Worm (Caenorhabditis elegans) whole organism, L4 larva: ENCODE data around the gene mak-1.

ENCODE experiments used
- F49E8.2 ChIP-seq: sonication (generic microtip); optimal IDR thresholded peaks from 2 replicates; lab custom pipeline; 2016; ENCODE audit warnings: missing compliant biosample characterization, mild to moderate bottlenecking, missing genetic modification characterization, borderline replicate concordance
- Y75B8A.6 ChIP-seq: fragments of 200-800 bp; sonication (Bioruptor generic); IDR thresholded peaks from 2 replicates; pipeline ENCODE4 v1.3.6; 2022; ENCODE audit warnings: missing genetic modification reagents, missing genetic modification characterization, missing compliant biosample characterization
- ama-1 ChIP-seq: fragments of 150-350 bp; optimal IDR thresholded peaks from 2 replicates; lab custom pipeline; 2014; ENCODE audit warnings: inconsistent platforms, mixed read lengths
- ceh-20 ChIP-seq: fragments of 200-800 bp; sonication (Bioruptor generic); IDR thresholded peaks from 2 replicates; pipeline ENCODE4 v1.3.6; 2022; ENCODE audit warnings: missing genetic modification reagents, missing genetic modification characterization, missing compliant biosample characterization
- ceh-28 ChIP-seq: fragments of 150-350 bp; optimal IDR thresholded peaks from 2 replicates; lab custom pipeline; 2014; ENCODE audit warnings: missing biosample characterization, missing genetic modification reagents, missing genetic modification characterization
- ceh-62 ChIP-seq: sonication (generic microtip); optimal IDR thresholded peaks from 2 replicates; lab custom pipeline; 2017; ENCODE audit warnings: missing biosample characterization, missing genetic modification characterization
- ctbp-1 ChIP-seq: fragments of 200-800 bp; sonication (Bioruptor generic); IDR thresholded peaks from 2 replicates; pipeline ENCODE4 v1.3.6; 2022; ENCODE audit warnings: missing genetic modification reagents, missing genetic modification characterization, missing compliant biosample characterization
- daf-12 ChIP-seq: fragments of 150-350 bp; optimal IDR thresholded peaks from 2 replicates; lab custom pipeline; 2014; ENCODE audit warnings: missing biosample characterization, missing genetic modification reagents, missing genetic modification characterization
- daf-16 ChIP-seq, 3 experiments: sonication (generic microtip); optimal IDR thresholded peaks; 2 replicates each; lab custom pipeline; 2016 to 2017; ENCODE audit warnings: missing genetic modification characterization in 3 of 3, missing genetic modification reagents in 3 of 3, mild to moderate bottlenecking in 2 of 3, missing compliant biosample characterization in 2 of 3, missing biosample characterization in 1 of 3, moderate library complexity in 1 of 3
- daf-8 ChIP-seq: fragments of 200-800 bp; sonication (Bioruptor generic); IDR thresholded peaks from 2 replicates; pipeline ENCODE4 v1.3.6; 2022; ENCODE audit warnings: missing genetic modification characterization, missing compliant biosample characterization
- dmd-6 ChIP-seq: fragments of 200-800 bp; sonication (Bioruptor generic); IDR thresholded peaks from 2 replicates; pipeline ENCODE4 v1.3.6; 2022; ENCODE audit warnings: missing genetic modification reagents, missing genetic modification characterization, missing compliant biosample characterization
- egl-27 ChIP-seq: sonication (generic microtip); optimal IDR thresholded peaks from 3 replicates; lab custom pipeline; 2017; ENCODE audit warnings: missing biosample characterization, missing genetic modification reagents, missing genetic modification characterization
- hif-1 ChIP-seq, 2 experiments: sonication (generic microtip); optimal IDR thresholded peaks; 2 replicates each; lab custom pipeline; 2016 to 2017; ENCODE audit warnings: missing compliant biosample characterization in 2 of 2, missing genetic modification characterization in 2 of 2, missing genetic modification reagents in 2 of 2, missing genotype in 2 of 2, mild to moderate bottlenecking in 1 of 2
- hlh-11 ChIP-seq: fragments of 200-800 bp; sonication (Bioruptor generic); optimal IDR thresholded peaks from 2 replicates; lab custom pipeline; 2018; ENCODE audit warnings: mild to moderate bottlenecking, missing genetic modification characterization, missing compliant biosample characterization
- hlh-30 ChIP-seq: sonication (generic microtip); optimal IDR thresholded peaks from 2 replicates; lab custom pipeline; 2017; ENCODE audit warnings: antibody characterized with exemption, mild to moderate bottlenecking, missing genetic modification characterization, missing compliant biosample characterization; ENCODE audit not compliant: insufficient read depth
- lim-7 ChIP-seq: fragments of 200-800 bp; sonication (Bioruptor generic); IDR thresholded peaks from 2 replicates; pipeline ENCODE4 v1.3.6; 2022; ENCODE audit warnings: missing genetic modification characterization, missing compliant biosample characterization
- lin-1 ChIP-seq: fragments of 200-800 bp; sonication (Bioruptor generic); IDR thresholded peaks from 2 replicates; pipeline ENCODE4 v1.3.6; 2022; ENCODE audit warnings: missing genetic modification reagents, missing genetic modification characterization, missing compliant biosample characterization
- lin-15B ChIP-seq: fragments of 150-350 bp; sonication (generic microtip); optimal IDR thresholded peaks from 3 replicates; lab custom pipeline; 2014; ENCODE audit warnings: missing biosample characterization, missing genetic modification characterization
- lin-29 ChIP-seq: fragments of 200-800 bp; sonication (Bioruptor generic); IDR thresholded peaks from 2 replicates; pipeline ENCODE4 v1.3.6; 2022; ENCODE audit warnings: missing genetic modification reagents, missing genetic modification characterization, missing compliant biosample characterization
- mdt-29 ChIP-seq: fragments of 200-800 bp; sonication (Bioruptor generic); IDR thresholded peaks from 2 replicates; pipeline ENCODE4 v1.3.6; 2022; ENCODE audit warnings: missing genetic modification reagents, missing genetic modification characterization, missing compliant biosample characterization
- mep-1 ChIP-seq: fragments of 150-350 bp; sonication (generic microtip); optimal IDR thresholded peaks from 3 replicates; lab custom pipeline; 2014; ENCODE audit warnings: missing biosample characterization, missing genetic modification characterization
- mxl-3 ChIP-seq: fragments of 200-800 bp; sonication (Bioruptor generic); optimal IDR thresholded peaks from 2 replicates; lab custom pipeline; 2018; ENCODE audit warnings: mild to moderate bottlenecking, missing genetic modification characterization, missing compliant biosample characterization
- nhr-102 ChIP-seq: sonication (generic microtip); optimal IDR thresholded peaks from 2 replicates; lab custom pipeline; 2016; ENCODE audit warnings: mild to moderate bottlenecking, missing genetic modification characterization, moderate library complexity, missing compliant biosample characterization
- nhr-28 ChIP-seq: fragments of 150-350 bp; optimal IDR thresholded peaks from 2 replicates; lab custom pipeline; 2014; ENCODE audit warnings: missing biosample characterization, missing genetic modification characterization
- nhr-6 ChIP-seq: fragments of 150-350 bp; optimal IDR thresholded peaks from 2 replicates; lab custom pipeline; 2014; ENCODE audit warnings: missing biosample characterization, missing genetic modification characterization
- nhr-76 ChIP-seq: fragments of 150-350 bp; optimal IDR thresholded peaks from 2 replicates; lab custom pipeline; 2014; ENCODE audit warnings: missing biosample characterization, missing genetic modification characterization
- pha-4 ChIP-seq, 2 experiments: fragments of 150-350 bp in 1 of 2; fragments of 200-800 bp in 1 of 2; sonication (Bioruptor generic) in 1 of 2; IDR thresholded peaks in 1 of 2; optimal IDR thresholded peaks in 1 of 2; 2 replicates each; pipeline versions ENCODE4 v1.3.6 to Lab custom; 2014 to 2022; ENCODE audit warnings: missing genetic modification characterization in 2 of 2, missing genetic modification reagents in 2 of 2, missing biosample characterization in 1 of 2, missing compliant biosample characterization in 1 of 2
- php-3 ChIP-seq: fragments of 200-800 bp; sonication (Bioruptor generic); IDR thresholded peaks from 2 replicates; pipeline ENCODE4 v1.3.6; 2022; ENCODE audit warnings: missing genetic modification reagents, missing genetic modification characterization, missing compliant biosample characterization
- unc-130 ChIP-seq: sonication (generic microtip); optimal IDR thresholded peaks from 2 replicates; lab custom pipeline; 2016; ENCODE audit warnings: missing genetic modification reagents, missing genetic modification characterization, missing compliant biosample characterization
- unc-39 ChIP-seq: sonication (generic microtip); optimal IDR thresholded peaks from 2 replicates; lab custom pipeline; 2017; ENCODE audit warnings: missing biosample characterization, missing genetic modification characterization
- unc-62 ChIP-seq, 3 experiments: fragments of 150-350 bp in 1 of 3; sonication (generic microtip); optimal IDR thresholded peaks in 2 of 3; peaks in 1 of 3; 1 replicate in 1 of 3; 2 replicates in 2 of 3; lab custom pipeline; 2014 to 2017; ENCODE audit warnings: missing biosample characterization in 3 of 3, missing genetic modification characterization in 3 of 3, missing genetic modification reagents in 3 of 3, missing genotype in 1 of 3
- zag-1 ChIP-seq: fragments of 150-350 bp; optimal IDR thresholded peaks from 2 replicates; lab custom pipeline; 2014; ENCODE audit warnings: missing biosample characterization, missing genetic modification characterization
- zfp-2 ChIP-seq: sonication (generic microtip); optimal IDR thresholded peaks from 2 replicates; lab custom pipeline; 2016; ENCODE audit warnings: mild to moderate bottlenecking, missing genetic modification characterization, missing compliant biosample characterization
- ztf-7 ChIP-seq: fragments of 150-350 bp; optimal IDR thresholded peaks from 2 replicates; lab custom pipeline; 2014; ENCODE audit warnings: missing biosample characterization, missing genetic modification characterization

Gene mak-1

ce11 chrII:8747939-8748352 is 4.1 kb downstream of the mak-1 start (continued):
- TF ChIP-seq unc-130 = no peak
- TF ChIP-seq php-3 (GFP tag; lab: Robert Waterston, UW) = no peak
- no peak for TF ChIP-seq mep-1 (tag; lab: Kevin White, UChicago)
- peak in 1 of 2 experiments; percentile 33 for TF ChIP-seq hif-1 (tag; optimal IDR thresholded peaks at IDR 0.05; lab: Kevin White, UChicago)
- TF ChIP-seq hlh-11 = peak; percentile 33
- no peak for TF ChIP-seq ctbp-1 (GFP tag; lab: Robert Waterston, UW)
- no peak for TF ChIP-seq mdt-29
- TF ChIP-seq hlh-30 (tag; lab: Kevin White, UChicago) = peak; percentile 31
- TF ChIP-seq daf-12 = no peak
- TF ChIP-seq pha-4 (GFP tag; IDR thresholded peaks at IDR 0.05; lab: Robert Waterston, UW) = no peak
- no peak for TF ChIP-seq pha-4 (tag; optimal IDR thresholded peaks at IDR 0.05; lab: Kevin White, UChicago)
- TF ChIP-seq zag-1 = no peak
- peak in 1 of 2 experiments; percentile 82 for TF ChIP-seq daf-16 (GFP tag; optimal IDR thresholded peaks at IDR 0.05; lab: Kevin White, UChicago)
- peak; percentile 98 for TF ChIP-seq daf-16 (tag; optimal IDR thresholded peaks at IDR 0.05; lab: Kevin White, UChicago)
- TF ChIP-seq ceh-20 (GFP tag; lab: Robert Waterston, UW) = no peak
- no peak for TF ChIP-seq F49E8.2 (tag; lab: Kevin White, UChicago)
- TF ChIP-seq lin-15B (tag; lab: Kevin White, UChicago) = no peak
- TF ChIP-seq mxl-3 (GFP tag; lab: Kevin White, UChicago) = peak; percentile 7
- peak; percentile 10 for TF ChIP-seq ztf-7

ce11 chrII:8748638-8749037 is 4.8 kb downstream of the mak-1 start:
- no peak for TF ChIP-seq hlh-11
- TF ChIP-seq egl-27 (tag; lab: Kevin White, UChicago) = no peak
- no peak for TF ChIP-seq unc-62 (GFP tag; optimal IDR thresholded peaks at IDR 0.05 in 1 of 2; lab: Kevin White, UChicago)
- no peak for TF ChIP-seq unc-62 (tag; optimal IDR thresholded peaks at IDR 0.05; lab: Kevin White, UChicago)
- no peak for TF ChIP-seq daf-8 (GFP tag; lab: Robert Waterston, UW)
- no peak for TF ChIP-seq Y75B8A.6 (GFP tag; lab: Robert Waterston, UW)
- no peak for TF ChIP-seq ceh-62 (tag; lab: Kevin White, UChicago)
- no peak for TF ChIP-seq unc-39 (tag; lab: Kevin White, UChicago)
- TF ChIP-seq ceh-28 = no peak
- no peak for TF ChIP-seq nhr-102 (tag; lab: Kevin White, UChicago)
- TF ChIP-seq lin-29 (GFP tag; lab: Robert Waterston, UW) = no peak
- TF ChIP-seq nhr-6 (tag; lab: Kevin White, UChicago) = no peak
- no peak for TF ChIP-seq lin-1 (GFP tag; lab: Robert Waterston, UW)
- TF ChIP-seq zfp-2 = no peak
- TF ChIP-seq ama-1 (lab: Kevin White, UChicago) = no peak

ce11 chrII:8749084-8749483 is 5.2 kb downstream of the mak-1 start:
- TF ChIP-seq unc-62 (GFP tag; optimal IDR thresholded peaks at IDR 0.05 in 1 of 2; lab: Kevin White, UChicago) (peak in 1 of 2 experiments; percentile 66), unc-62 (tag; optimal IDR thresholded peaks at IDR 0.05; lab: Kevin White, UChicago) (no peak), hlh-11 (peak; percentile 40), mxl-3 (GFP tag; lab: Kevin White, UChicago) (peak; percentile 18), nhr-6 (tag; lab: Kevin White, UChicago) (no peak)

ce11 chrII:8750056-8750455 is 6.2 kb downstream of the mak-1 start:
- no peak for TF ChIP-seq lim-7
- TF ChIP-seq nhr-28 = no peak
- TF ChIP-seq nhr-76 (tag; lab: Kevin White, UChicago) = no peak
- TF ChIP-seq dmd-6 (GFP tag; lab: Robert Waterston, UW) = no peak
